Fruit fly (Drosophila melanogaster): ENCODE measurements around the gene RluA-2.
A peak's percentile ranks its signal among the peaks of the same experiment; 100 is the strongest.

RluA-2 gene

dm6 chr2L:10504895-10505294, 28.0 kb downstream of the RluA-2 start (continued):
- no peak for TF ChIP-seq CG11093 (GFP tag; IDR thresholded peaks at IDR 0.05)
- TF ChIP-seq Scr (GFP tag; IDR thresholded peaks at IDR 0.05; ENCODE audit: partially characterized antibody): no peak
- TF ChIP-seq pros (GFP tag; optimal IDR thresholded peaks at IDR 0.05): no peak
- no peak for TF ChIP-seq CG4404 (GFP tag; IDR thresholded peaks at IDR 0.05)
- TF ChIP-seq CG10321 (GFP tag; IDR thresholded peaks at IDR 0.05): no peak
- no peak for TF ChIP-seq CG11398 (GFP tag; optimal IDR thresholded peaks at IDR 0.05)
- no peak for TF ChIP-seq Deaf1 (tag; optimal IDR thresholded peaks at IDR 0.05)
- TF ChIP-seq CG14667 (GFP tag; IDR thresholded peaks at IDR 0.05): no peak
- no peak for TF ChIP-seq CG3995 (GFP tag; optimal IDR thresholded peaks at IDR 0.05)
- no peak for TF ChIP-seq disco-r (GFP tag; optimal IDR thresholded peaks at IDR 0.05)
- no peak for TF ChIP-seq pum (GFP tag; optimal IDR thresholded peaks at IDR 0.05)
- no peak for TF ChIP-seq zfh2 (GFP tag; optimal IDR thresholded peaks at IDR 0.05)
- peak; percentile 40 for TF ChIP-seq CG1603 (tag; optimal IDR thresholded peaks at IDR 0.05)
- no peak for TF ChIP-seq Drgx (GFP tag; IDR thresholded peaks at IDR 0.05)
- no peak for TF ChIP-seq CG18011 (GFP tag; optimal IDR thresholded peaks at IDR 0.05)
- no peak for TF ChIP-seq CG8089 (GFP tag; optimal IDR thresholded peaks at IDR 0.05)
- no peak for TF ChIP-seq Dip2 (GFP tag; IDR thresholded peaks at IDR 0.05)
- TF ChIP-seq Hsf (GFP tag; optimal IDR thresholded peaks at IDR 0.05): peak; percentile 19
- TF ChIP-seq HHEX (GFP tag; optimal IDR thresholded peaks at IDR 0.05): no peak
- TF ChIP-seq CG9727 (GFP tag; optimal IDR thresholded peaks at IDR 0.05): peak; percentile 40
- TF ChIP-seq mld (GFP tag; IDR thresholded peaks at IDR 0.05; ENCODE audit: partially characterized antibody): no peak
- TF ChIP-seq odd (GFP tag; optimal IDR thresholded peaks at IDR 0.05): peak; percentile 29
- TF ChIP-seq Dip3 (GFP tag; optimal IDR thresholded peaks at IDR 0.05): no peak
- TF ChIP-seq CG8359 (GFP tag; optimal IDR thresholded peaks at IDR 0.05; ENCODE audit: borderline replicate concordance): no peak
- TF ChIP-seq Dref (GFP tag; IDR thresholded peaks at IDR 0.05): no peak
- TF ChIP-seq CG3065 (GFP tag; optimal IDR thresholded peaks at IDR 0.05): no peak
- peak; percentile 43 for TF ChIP-seq D19A (tag; optimal IDR thresholded peaks at IDR 0.05)
- TF ChIP-seq CkIIα-i1 (GFP tag; IDR thresholded peaks at IDR 0.05): no peak
- TF ChIP-seq Bteb2 (GFP tag; optimal IDR thresholded peaks at IDR 0.05): no peak
- TF ChIP-seq CG12391 (tag; optimal IDR thresholded peaks at IDR 0.05): no peak
- TF ChIP-seq CG4820 (GFP tag; optimal IDR thresholded peaks at IDR 0.05): no peak
- no peak for TF ChIP-seq Ravus (GFP tag; IDR thresholded peaks at IDR 0.05)
- no peak for TF ChIP-seq B-H1 (GFP tag; IDR thresholded peaks at IDR 0.05)
- TF ChIP-seq Antp (GFP tag; optimal IDR thresholded peaks at IDR 0.05): no peak
- TF ChIP-seq Dll (GFP tag; IDR thresholded peaks at IDR 0.05; ENCODE audit: partially characterized antibody): no peak
- TF ChIP-seq gt (GFP tag; IDR thresholded peaks at IDR 0.05): no peak
- TF ChIP-seq CG12219 (GFP tag; optimal IDR thresholded peaks at IDR 0.05): peak; percentile 43
- peak; percentile 82 for TF ChIP-seq kni (GFP tag; optimal IDR thresholded peaks at IDR 0.05)
- no peak for TF ChIP-seq otp (GFP tag; IDR thresholded peaks at IDR 0.05)
- TF ChIP-seq CG13775 (GFP tag; optimal IDR thresholded peaks at IDR 0.05): no peak
- no peak for TF ChIP-seq CG14860 (GFP tag; IDR thresholded peaks at IDR 0.05; ENCODE audit: partially characterized antibody)
- TF ChIP-seq CG7987 (GFP tag; optimal IDR thresholded peaks at IDR 0.05): peak; percentile 32
- TF ChIP-seq HLH3B (GFP tag; IDR thresholded peaks at IDR 0.05): peak; percentile 10; the same call in 1 of the 2 replicates
- no peak for TF ChIP-seq Sry-β (GFP tag; optimal IDR thresholded peaks at IDR 0.05)
- TF ChIP-seq CG2875 (GFP tag; optimal IDR thresholded peaks at IDR 0.05): peak; percentile 22
- TF ChIP-seq CG1024 (GFP tag; IDR thresholded peaks at IDR 0.05): no peak
- TF ChIP-seq CG1832 (GFP tag; optimal IDR thresholded peaks at IDR 0.05): no peak
- no peak for TF ChIP-seq Eip74EF (GFP tag; optimal IDR thresholded peaks at IDR 0.05)
- no peak for TF ChIP-seq br (optimal IDR thresholded peaks at IDR 0.05)
- no peak for TF ChIP-seq CG6765 (GFP tag; optimal IDR thresholded peaks at IDR 0.05)
- TF ChIP-seq CG4282 (GFP tag; optimal IDR thresholded peaks at IDR 0.05): no peak
- no peak for TF ChIP-seq CG10209 (GFP tag; optimal IDR thresholded peaks at IDR 0.05)
